Worm (Caenorhabditis elegans): ENCODE measurements around the gene F44A6.3.

Gene F44A6.3

ce11 chrX:10199202-10199601 is 13.4 kb upstream of the F44A6.3 start:
- no peak for TF ChIP-seq lin-1 (GFP tag; IDR thresholded peaks at IDR 0.05)
- no peak for TF ChIP-seq Y105C5A.15 (GFP tag; IDR thresholded peaks at IDR 0.05)
- TF ChIP-seq F26F4.8 (GFP tag; conservative IDR thresholded peaks at IDR 0.05) = no peak
- peak in 1 of 2 experiments; percentile 64 for TF ChIP-seq unc-62 (GFP tag; optimal IDR thresholded peaks at IDR 0.05 in 1 of 2)
- no peak for TF ChIP-seq unc-62 (tag; optimal IDR thresholded peaks at IDR 0.05)
- TF ChIP-seq dve-1 (tag; optimal IDR thresholded peaks at IDR 0.05; ENCODE audit: insufficient read depth) = no peak
- TF ChIP-seq Y5F2A.4 (GFP tag; optimal IDR thresholded peaks at IDR 0.05) = no peak
- no peak for TF ChIP-seq ctbp-1 (GFP tag; IDR thresholded peaks at IDR 0.05)
- no peak for TF ChIP-seq lim-7 (GFP tag; IDR thresholded peaks at IDR 0.05)
- no peak for TF ChIP-seq unc-39 (tag; optimal IDR thresholded peaks at IDR 0.05)

ce11 chrX:10203501-10203900 is 9.1 kb upstream of the F44A6.3 start:
- TF ChIP-seq mxl-2 (GFP tag; conservative IDR thresholded peaks at IDR 0.05) = no peak
- no peak for TF ChIP-seq spr-1 (tag; optimal IDR thresholded peaks at IDR 0.05)
- no peak for TF ChIP-seq madf-9 (GFP tag; conservative IDR thresholded peaks at IDR 0.05)
- no peak for TF ChIP-seq rbr-2 (tag; optimal IDR thresholded peaks at IDR 0.05)
- TF ChIP-seq sdz-12 (GFP tag; optimal IDR thresholded peaks at IDR 0.05) = no peak
- TF ChIP-seq duxl-1 (tag; optimal IDR thresholded peaks at IDR 0.05; ENCODE audit: poor library complexity) = no peak
- TF ChIP-seq ceh-44 (GFP tag; IDR thresholded peaks at IDR 0.05) = no peak
- TF ChIP-seq egl-43 (GFP tag; IDR thresholded peaks at IDR 0.05) = no peak
- TF ChIP-seq attf-4 (tag; optimal IDR thresholded peaks at IDR 0.05) = no peak
- no peak for TF ChIP-seq nhr-6 (tag; optimal IDR thresholded peaks at IDR 0.05)
- TF ChIP-seq nhr-237 (tag; optimal IDR thresholded peaks at IDR 0.05) = no peak
- TF ChIP-seq T20F7.1 (GFP tag; optimal IDR thresholded peaks at IDR 0.05) = no peak
- no peak for TF ChIP-seq lin-13 (GFP tag; optimal IDR thresholded peaks at IDR 0.05)
- TF ChIP-seq mes-2 (tag; optimal IDR thresholded peaks at IDR 0.05; ENCODE audit: poor library complexity, severe bottlenecking) = no peak
- no peak for TF ChIP-seq pha-4 (GFP tag; IDR thresholded peaks at IDR 0.05)
- TF ChIP-seq pha-4 (tag; optimal IDR thresholded peaks at IDR 0.05) = no peak
- TF ChIP-seq nhr-41 (GFP tag; IDR thresholded peaks at IDR 0.05) = no peak
- no peak for TF ChIP-seq aly-2 (tag; optimal IDR thresholded peaks at IDR 0.05)
- TF ChIP-seq daf-19 (GFP tag; conservative IDR thresholded peaks at IDR 0.05) = no peak
- no peak for TF ChIP-seq madf-5 (GFP tag; IDR thresholded peaks at IDR 0.05)

ce11 chrX:10204313-10205063 is 8.1 kb upstream of the F44A6.3 start:
- TF ChIP-seq madf-5 (GFP tag; IDR thresholded peaks at IDR 0.05) (no peak), gei-8 (GFP tag; optimal IDR thresholded peaks at IDR 0.05) (no peak), madf-9 (GFP tag; conservative IDR thresholded peaks at IDR 0.05) (no peak), skn-1 (tag; optimal IDR thresholded peaks at IDR 0.05) (no peak), dmd-6 (GFP tag; IDR thresholded peaks at IDR 0.05) (no peak), lim-7 (GFP tag; IDR thresholded peaks at IDR 0.05) (no peak), fkh-10 (GFP tag; optimal IDR thresholded peaks at IDR 0.05) (no peak), hmg-1.1 (GFP tag; IDR thresholded peaks at IDR 0.05) (0 out of 2 replicates have a peak, but pooled peaks have one; percentile 13)

ce11 chrX:10205321-10205720 is 7.2 kb upstream of the F44A6.3 start, which contains the start of gene sex-1:
sex-1 (minus strand) TSS chrX:10205421.
- TF ChIP-seq lir-3 (tag; optimal IDR thresholded peaks at IDR 0.05) = no peak
